Worm (Caenorhabditis elegans) whole organism, early embryonic: ENCODE data around the gene Y66D12A.21.

Experiments
- B0310.2 ChIP-seq: sonication (generic microtip); optimal IDR thresholded peaks from 2 replicates; lab custom pipeline; 2016; ENCODE audit warnings: mild to moderate bottlenecking, missing genetic modification characterization, missing compliant biosample characterization
- F13C5.2 ChIP-seq: sonication (generic microtip); optimal IDR thresholded peaks from 2 replicates; lab custom pipeline; 2017; ENCODE audit warnings: mild to moderate bottlenecking, missing genetic modification characterization, inconsistent platforms, missing compliant biosample characterization
- ama-1 ChIP-seq: fragments of 150-350 bp; optimal IDR thresholded peaks from 2 replicates; lab custom pipeline; 2014
- ceh-36 ChIP-seq: sonication (generic microtip); optimal IDR thresholded peaks from 2 replicates; lab custom pipeline; 2016; ENCODE audit warnings: missing genetic modification characterization, inconsistent platforms, missing compliant biosample characterization
- flt-1 ChIP-seq: fragments of 200-800 bp; sonication (Bioruptor generic); IDR thresholded peaks from 2 replicates; pipeline ENCODE4 v1.3.6; 2022; ENCODE audit warnings: missing genetic modification characterization, missing compliant biosample characterization
- scrt-1 ChIP-seq: fragments of 200-800 bp; sonication (Bioruptor generic); IDR thresholded peaks from 2 replicates; pipeline ENCODE4 v1.3.6; 2022; ENCODE audit warnings: missing genetic modification characterization, missing compliant biosample characterization
- sea-1 ChIP-seq: fragments of 200-800 bp; sonication (Bioruptor generic); conservative IDR thresholded peaks from 2 replicates; pipeline ENCODE4 v1.3.6; 2022; ENCODE audit warnings: missing genetic modification characterization, missing compliant biosample characterization
- tbx-11 ChIP-seq: fragments of 200-800 bp; sonication (Bioruptor generic); IDR thresholded peaks from 2 replicates; pipeline ENCODE4 v1.3.6; 2022; ENCODE audit warnings: missing genetic modification characterization, missing compliant biosample characterization
- tbx-37 ChIP-seq: fragments of 200-800 bp; sonication (Bioruptor generic); conservative IDR thresholded peaks from 2 replicates; pipeline ENCODE4 v1.3.6; 2022; ENCODE audit warnings: missing genetic modification reagents, missing genetic modification characterization, missing compliant biosample characterization

DNA sequence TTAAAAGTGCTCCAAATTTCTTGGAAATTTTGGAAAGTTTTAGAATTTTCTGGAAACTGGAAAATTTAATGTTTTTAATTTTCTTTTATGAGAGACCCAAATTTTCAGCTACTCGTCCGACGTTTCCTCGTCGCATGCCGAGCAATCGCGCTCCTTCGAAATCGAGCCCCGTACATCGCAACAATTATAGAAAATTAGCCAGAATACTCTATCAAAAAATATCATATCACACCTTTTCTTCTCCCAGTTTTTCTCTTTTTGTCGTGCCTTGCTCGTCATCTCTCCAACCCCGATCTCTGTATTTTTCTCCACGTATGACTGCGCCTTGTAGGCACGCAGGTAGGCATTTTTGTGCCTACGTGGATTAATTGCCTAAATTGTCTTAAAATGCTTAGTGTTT, 42.8 kb downstream of the Y66D12A.21 start:
- TF ChIP-seq ceh-36 (tag; lab: Kevin White, UChicago) (no peak), scrt-1 (GFP tag; lab: Robert Waterston, UW) (no peak), F13C5.2 (no peak), ama-1 (no peak), B0310.2 (tag; lab: Kevin White, UChicago) (no peak), flt-1 (no peak), tbx-11 (GFP tag; lab: Robert Waterston, UW) (no peak), sea-1 (GFP tag; lab: Robert Waterston, UW) (no peak), tbx-37 (no peak)
